Worm (Caenorhabditis elegans): ENCODE measurements around the gene Y71H2AM.3.
A peak's percentile ranks its signal among the peaks of the same experiment; 100 is the strongest.

The Y71H2AM.3 gene

ce11 chrIII:2805084-2805483, at the start of gene Y71H2AM.3:
Gene Y71H2AM.3 (plus strand): TSS chrIII:2805430.
- peak in 2 of 3 experiments; percentile 42 to 92 for TF ChIP-seq lin-35 (GFP tag; optimal IDR thresholded peaks at IDR 0.05)
- TF ChIP-seq nfya-1 (tag; optimal IDR thresholded peaks at IDR 0.05; ENCODE audit: borderline replicate concordance, insufficient read depth) = no peak
- peak; percentile 8 for TF ChIP-seq snpc-1.3 (tag; optimal IDR thresholded peaks at IDR 0.05; ENCODE audit: insufficient read depth)
- TF ChIP-seq ceh-100 (GFP tag; IDR thresholded peaks at IDR 0.05) = no peak
- no peak for TF ChIP-seq let-526 (GFP tag; IDR thresholded peaks at IDR 0.05)
- no peak for TF ChIP-seq egl-18 (GFP tag; IDR thresholded peaks at IDR 0.05)
- TF ChIP-seq mcd-1 (GFP tag; IDR thresholded peaks at IDR 0.05) = peak; percentile 93
- TF ChIP-seq dpff-1 (tag; optimal IDR thresholded peaks at IDR 0.05) = no peak
- TF ChIP-seq egrh-3 (GFP tag; IDR thresholded peaks at IDR 0.05) = no peak
- TF ChIP-seq hlh-12 (tag; optimal IDR thresholded peaks at IDR 0.05) = no peak
- TF ChIP-seq let-607 (tag; optimal IDR thresholded peaks at IDR 0.05) = no peak
- no peak for TF ChIP-seq ceh-79 (tag; optimal IDR thresholded peaks at IDR 0.05)
- TF ChIP-seq zfh-2 (GFP tag; conservative IDR thresholded peaks at IDR 0.05) = no peak
- no peak for TF ChIP-seq madf-8 (GFP tag; conservative IDR thresholded peaks at IDR 0.05)
- TF ChIP-seq F39B2.1 (GFP tag; IDR thresholded peaks at IDR 0.05) = no peak
- no peak for TF ChIP-seq madf-10 (tag; optimal IDR thresholded peaks at IDR 0.05)
- TF ChIP-seq lin-40 (tag; optimal IDR thresholded peaks at IDR 0.05) = peak; percentile 0
- no peak for TF ChIP-seq mes-4 (tag; optimal IDR thresholded peaks at IDR 0.05)
- no peak for TF ChIP-seq hmg-20 (GFP tag; IDR thresholded peaks at IDR 0.05)
- no peak for TF ChIP-seq dox-1 (GFP tag; IDR thresholded peaks at IDR 0.05)
- no peak for TF ChIP-seq hmg-1.2 (GFP tag; IDR thresholded peaks at IDR 0.05)
- no peak for TF ChIP-seq K12H6.12 (tag; optimal IDR thresholded peaks at IDR 0.05)
- no peak for TF ChIP-seq pha-4 (tag; optimal IDR thresholded peaks at IDR 0.05)
- TF ChIP-seq ekl-4 (GFP tag; IDR thresholded peaks at IDR 0.05) = no peak
- TF ChIP-seq B0261.1 (tag; optimal IDR thresholded peaks at IDR 0.05) = no peak
- TF ChIP-seq F49E8.2 (tag; optimal IDR thresholded peaks at IDR 0.05; ENCODE audit: insufficient read depth) = no peak
- peak; percentile 9; the same call in 1 of the 2 replicates for TF ChIP-seq F33H1.4 (GFP tag; IDR thresholded peaks at IDR 0.05)
- TF ChIP-seq B0035.1 (tag; optimal IDR thresholded peaks at IDR 0.05) = no peak
- no peak for TF ChIP-seq xnd-1 (tag; optimal IDR thresholded peaks at IDR 0.05)
- TF ChIP-seq tbx-9 (tag; optimal IDR thresholded peaks at IDR 0.05; ENCODE audit: borderline replicate concordance) = no peak
- TF ChIP-seq B0019.2 (GFP tag; conservative IDR thresholded peaks at IDR 0.05) = no peak
- TF ChIP-seq nhr-80 (tag; optimal IDR thresholded peaks at IDR 0.05) = no peak
- TF ChIP-seq athp-1 (tag; optimal IDR thresholded peaks at IDR 0.05) = no peak
- TF ChIP-seq nfya-2 (GFP tag; IDR thresholded peaks at IDR 0.05) = no peak
- no peak for TF ChIP-seq T26A5.8 (tag; optimal IDR thresholded peaks at IDR 0.05)
- no peak for TF ChIP-seq Y53F4B.3 (GFP tag; IDR thresholded peaks at IDR 0.05)
- no peak for TF ChIP-seq fkh-3 (tag; optimal IDR thresholded peaks at IDR 0.05)
- TF ChIP-seq snpc-4 (GFP tag; optimal IDR thresholded peaks at IDR 0.05) = no peak
- TF ChIP-seq snpc-4 (tag; optimal IDR thresholded peaks at IDR 0.05) = no peak
- TF ChIP-seq F52B5.7 (tag; optimal IDR thresholded peaks at IDR 0.05) = no peak
- TF ChIP-seq sdz-38 (tag; optimal IDR thresholded peaks at IDR 0.05) = no peak
- TF ChIP-seq snpc-3.4 (tag; optimal IDR thresholded peaks at IDR 0.05) = no peak
- no peak for TF ChIP-seq rec-8 (tag; optimal IDR thresholded peaks at IDR 0.05)
- no peak for TF ChIP-seq sptf-2 (GFP tag; optimal IDR thresholded peaks at IDR 0.05)
- TF ChIP-seq egl-44 (GFP tag; IDR thresholded peaks at IDR 0.05) = no peak
- no peak for TF ChIP-seq tlf-1 (GFP tag; optimal IDR thresholded peaks at IDR 0.05)
- no peak for TF ChIP-seq ccch-3 (GFP tag; optimal IDR thresholded peaks at IDR 0.05)
- TF ChIP-seq die-1 (tag; optimal IDR thresholded peaks at IDR 0.05) = no peak
- peak; percentile 59 for TF ChIP-seq dpl-1 (GFP tag; optimal IDR thresholded peaks at IDR 0.05)
